Fruit fly (Drosophila melanogaster): Measurements from ENCODE around the gene CG43861.

- TF ChIP-seq ovo (GFP tag; optimal IDR thresholded peaks at IDR 0.05) (no peak), Mnt (GFP tag; optimal IDR thresholded peaks at IDR 0.05) (no peak), CG5204 (GFP tag; optimal IDR thresholded peaks at IDR 0.05) (no peak), Hr96 (GFP tag; optimal IDR thresholded peaks at IDR 0.05) (no peak), toe (GFP tag; optimal IDR thresholded peaks at IDR 0.05) (no peak), CG7045 (GFP tag; optimal IDR thresholded peaks at IDR 0.05) (no peak), CG33017 (tag; optimal IDR thresholded peaks at IDR 0.05) (no peak)
Observed at dm6 chr2L:19951543-19952163, 65.4 kb downstream of the CG43861 start.

Measured in whole organism, adult.